Fruit fly (Drosophila melanogaster) whole organism, embryonic: Measurements from ENCODE around the gene betaTub65B.

Experiments
- ATbp ChIP-seq: fragments of 200-800 bp; sonication (Bioruptor generic); optimal IDR thresholded peaks from 2 replicates; lab custom pipeline; 2017; ENCODE audit warnings: missing biosample characterization, mild to moderate bottlenecking, missing genetic modification characterization, missing genetic modification reagents
- B-H2 ChIP-seq: fragments of 200-800 bp; sonication (Bioruptor generic); optimal IDR thresholded peaks from 2 replicates; lab custom pipeline; 2018; ENCODE audit warnings: missing biosample characterization, mild to moderate bottlenecking, missing genetic modification characterization
- CG10366 ChIP-seq: fragments of 200-800 bp; sonication (Bioruptor generic); IDR thresholded peaks from 2 replicates; pipeline ENCODE4 v1.3.6; 2022; ENCODE audit warnings: missing biosample characterization, missing genetic modification characterization
- CG11456 ChIP-seq: fragments of 200-800 bp; sonication (Bioruptor generic); IDR thresholded peaks from 3 replicates; pipeline ENCODE4 v1.3.6; 2022; ENCODE audit warnings: missing biosample characterization, missing genetic modification characterization
- CG15011 ChIP-seq: fragments of 200-800 bp; sonication (Bioruptor generic); optimal IDR thresholded peaks from 3 replicates; lab custom pipeline; 2018; ENCODE audit warnings: missing biosample characterization, mild to moderate bottlenecking, missing genetic modification characterization
- CG17612 ChIP-seq: fragments of 200-800 bp; sonication (Bioruptor generic); IDR thresholded peaks from 2 replicates; pipeline ENCODE4 v1.3.6; 2022; ENCODE audit warnings: missing biosample characterization, missing genetic modification characterization
- CG30020 ChIP-seq: fragments of 200-800 bp; optimal IDR thresholded peaks from 2 replicates; lab custom pipeline; 2019; ENCODE audit warnings: missing biosample characterization, mild to moderate bottlenecking, missing genetic modification characterization, moderate library complexity
- CG31224 ChIP-seq: fragments of 200-800 bp; sonication (Bioruptor generic); IDR thresholded peaks from 2 replicates; pipeline ENCODE4 v1.3.6; 2022; ENCODE audit warnings: missing biosample characterization, missing genetic modification characterization
- CG32532 ChIP-seq: fragments of 200-800 bp; sonication (Bioruptor generic); IDR thresholded peaks from 2 replicates; pipeline ENCODE4 v1.3.6; 2022; ENCODE audit warnings: missing biosample characterization, missing genetic modification characterization
- CG3281 ChIP-seq: fragments of 200-800 bp; sonication (Bioruptor generic); optimal IDR thresholded peaks from 3 replicates; lab custom pipeline; 2017; ENCODE audit warnings: missing biosample characterization, mild to moderate bottlenecking, missing genetic modification characterization
- CG34376 ChIP-seq: fragments of 200-800 bp; sonication (Bioruptor generic); optimal IDR thresholded peaks from 2 replicates; lab custom pipeline; 2018; ENCODE audit warnings: missing biosample characterization, mild to moderate bottlenecking, missing genetic modification characterization
- CG43689 ChIP-seq: fragments of 200-800 bp; sonication (Bioruptor generic); IDR thresholded peaks from 2 replicates; pipeline ENCODE4 v1.3.6; 2022; ENCODE audit warnings: missing biosample characterization, missing genetic modification characterization
- CG6272 ChIP-seq: fragments of 200-800 bp; sonication (Bioruptor generic); IDR thresholded peaks from 2 replicates; pipeline ENCODE4 v1.3.6; 2022; ENCODE audit warnings: missing biosample characterization, missing genetic modification characterization
- CG7372 ChIP-seq: fragments of 200-800 bp; sonication (Bioruptor generic); IDR thresholded peaks from 2 replicates; pipeline ENCODE4 v1.3.6; 2022; ENCODE audit warnings: missing biosample characterization, missing genetic modification characterization
- CG8765 ChIP-seq: fragments of 200-800 bp; sonication (Bioruptor generic); IDR thresholded peaks from 2 replicates; pipeline ENCODE4 v1.3.6; 2022; ENCODE audit warnings: missing biosample characterization, missing genetic modification characterization
- CG9932 ChIP-seq: fragments of 200-800 bp; sonication (Bioruptor generic); IDR thresholded peaks from 2 replicates; pipeline ENCODE4 v1.3.6; 2022; ENCODE audit warnings: missing biosample characterization, missing genetic modification characterization
- Hr39 ChIP-seq: fragments of >200 bp; optimal IDR thresholded peaks from 2 replicates; lab custom pipeline; 2017
- Kr ChIP-seq: fragments of 200-800 bp; sonication (Bioruptor generic); optimal IDR thresholded peaks from 2 replicates; lab custom pipeline; 2017; ENCODE audit warnings: missing biosample characterization, mild to moderate bottlenecking, missing genetic modification characterization
- MBD-R2 ChIP-seq: fragments of 200-800 bp; sonication (Bioruptor generic); IDR thresholded peaks from 2 replicates; pipeline ENCODE4 v1.3.6; 2022; ENCODE audit warnings: missing biosample characterization, missing genetic modification characterization
- Nf-YC ChIP-seq: fragments of 200-800 bp; optimal IDR thresholded peaks from 3 replicates; lab custom pipeline; 2019; ENCODE audit warnings: missing biosample characterization, mild to moderate bottlenecking, missing genetic modification characterization, moderate library complexity
- Oli ChIP-seq: fragments of 200-800 bp; sonication (Bioruptor generic); optimal IDR thresholded peaks from 2 replicates; lab custom pipeline; 2018; ENCODE audit warnings: missing biosample characterization, mild to moderate bottlenecking, missing genetic modification characterization, moderate library complexity
- Optix ChIP-seq: fragments of 200-800 bp; sonication (Bioruptor generic); IDR thresholded peaks from 3 replicates; pipeline ENCODE4 v1.3.6; 2022; ENCODE audit warnings: missing biosample characterization, missing genetic modification characterization
- PHDP ChIP-seq: fragments of 200-800 bp; sonication (Bioruptor generic); optimal IDR thresholded peaks from 3 replicates; lab custom pipeline; 2018; ENCODE audit warnings: missing biosample characterization, mild to moderate bottlenecking, missing genetic modification characterization, moderate library complexity
- Trl ChIP-seq, 3 experiments: fragments of >200 bp in 2 of 3; fragments of 200-800 bp in 1 of 3; sonication (Bioruptor generic) in 1 of 3; optimal IDR thresholded peaks; 2 replicates in 1 of 3; 3 replicates in 2 of 3; lab custom pipeline; 2016 to 2017; ENCODE audit warnings: missing biosample characterization in 1 of 3, missing genetic modification characterization in 1 of 3
- Xrp1 ChIP-seq: fragments of 200-800 bp; sonication (Bioruptor generic); IDR thresholded peaks from 2 replicates; pipeline ENCODE4 v1.3.6; 2022; ENCODE audit warnings: missing biosample characterization, missing genetic modification characterization
- YL-1 ChIP-seq: fragments of 200-800 bp; sonication (Bioruptor generic); optimal IDR thresholded peaks from 3 replicates; lab custom pipeline; 2017; ENCODE audit warnings: missing biosample characterization, mild to moderate bottlenecking, missing genetic modification characterization
- ase ChIP-seq: fragments of 200-800 bp; sonication (Bioruptor generic); IDR thresholded peaks from 3 replicates; pipeline ENCODE4 v1.3.6; 2022; ENCODE audit warnings: missing biosample characterization, missing genetic modification characterization
- ato ChIP-seq: fragments of 200-800 bp; sonication (Bioruptor generic); IDR thresholded peaks from 2 replicates; pipeline ENCODE4 v1.3.6; 2022; ENCODE audit warnings: missing biosample characterization, missing genetic modification characterization; ENCODE audit not compliant: partially characterized antibody
- bcd ChIP-seq: fragments of 200-800 bp; sonication (Bioruptor generic); optimal IDR thresholded peaks from 2 replicates; lab custom pipeline; 2017; ENCODE audit warnings: missing biosample characterization, mild to moderate bottlenecking, missing genetic modification characterization
- bowl ChIP-seq: fragments of 200-800 bp; sonication (Bioruptor generic); IDR thresholded peaks from 2 replicates; pipeline ENCODE4 v1.3.6; 2022; ENCODE audit warnings: missing biosample characterization, missing genetic modification characterization
- chif ChIP-seq, 2 experiments: fragments of 200-800 bp; sonication (Bioruptor generic); optimal IDR thresholded peaks; 3 replicates each; lab custom pipeline; 2016; ENCODE audit warnings: missing biosample characterization in 2 of 2, missing genetic modification characterization in 2 of 2
- ci ChIP-seq: fragments of 200-800 bp; sonication (Bioruptor generic); IDR thresholded peaks from 3 replicates; pipeline ENCODE4 v1.3.6; 2022; ENCODE audit warnings: missing biosample characterization, missing genetic modification characterization
- dan ChIP-seq: fragments of 200-800 bp; sonication (Bioruptor generic); IDR thresholded peaks from 2 replicates; pipeline ENCODE4 v1.3.6; 2022; ENCODE audit warnings: missing biosample characterization, missing genetic modification characterization
- dmrt11E ChIP-seq: fragments of 200-800 bp; sonication (Bioruptor generic); optimal IDR thresholded peaks from 3 replicates; lab custom pipeline; 2018; ENCODE audit warnings: missing biosample characterization, mild to moderate bottlenecking, missing genetic modification characterization, moderate library complexity
- dpn ChIP-seq, 2 experiments: fragments of 200-800 bp; sonication (Bioruptor generic); optimal IDR thresholded peaks; 3 replicates each; lab custom pipeline; 2016; ENCODE audit warnings: missing biosample characterization in 2 of 2, missing genetic modification characterization in 2 of 2
- esg ChIP-seq: fragments of 200-800 bp; sonication (Bioruptor generic); conservative IDR thresholded peaks from 2 replicates; pipeline ENCODE4 v1.3.6; 2022; ENCODE audit warnings: missing biosample characterization, missing genetic modification characterization
- fd96Cb ChIP-seq: fragments of 200-800 bp; sonication (Bioruptor generic); optimal IDR thresholded peaks from 2 replicates; lab custom pipeline; 2018; ENCODE audit warnings: missing biosample characterization, mild to moderate bottlenecking, missing genetic modification characterization, moderate library complexity
- gem ChIP-seq: fragments of 200-800 bp; sonication (Bioruptor generic); optimal IDR thresholded peaks from 2 replicates; lab custom pipeline; 2019; ENCODE audit warnings: missing biosample characterization, mild to moderate bottlenecking, missing genetic modification characterization, moderate library complexity
- grau ChIP-seq: fragments of 200-800 bp; optimal IDR thresholded peaks from 3 replicates; lab custom pipeline; 2019; ENCODE audit warnings: missing biosample characterization, mild to moderate bottlenecking, missing genetic modification characterization, moderate library complexity
- gro ChIP-seq: fragments of 200-800 bp; sonication (Bioruptor generic); optimal IDR thresholded peaks from 2 replicates; lab custom pipeline; 2016; ENCODE audit warnings: missing biosample characterization, missing genetic modification characterization
- jing ChIP-seq: fragments of 200-800 bp; sonication (Bioruptor generic); optimal IDR thresholded peaks from 2 replicates; lab custom pipeline; 2018; ENCODE audit warnings: missing biosample characterization, mild to moderate bottlenecking, missing genetic modification characterization
- ken ChIP-seq: fragments of 200-800 bp; sonication (Bioruptor generic); IDR thresholded peaks from 3 replicates; pipeline ENCODE4 v1.3.6; 2022; ENCODE audit warnings: missing biosample characterization, missing genetic modification characterization
- lbe ChIP-seq: fragments of 200-800 bp; sonication (Bioruptor generic); optimal IDR thresholded peaks from 2 replicates; lab custom pipeline; 2016; ENCODE audit warnings: missing biosample characterization, mild to moderate bottlenecking, missing genetic modification characterization
- onecut ChIP-seq: fragments of 200-800 bp; sonication (Bioruptor generic); IDR thresholded peaks from 2 replicates; pipeline ENCODE4 v1.3.6; 2022; ENCODE audit warnings: missing biosample characterization, missing genetic modification characterization
- prd ChIP-seq, 3 experiments: fragments of >200 bp in 2 of 3; fragments of 200-800 bp in 1 of 3; sonication (Bioruptor generic) in 1 of 3; optimal IDR thresholded peaks in 2 of 3; IDR thresholded peaks in 1 of 3; 2 replicates in 2 of 3; 3 replicates in 1 of 3; pipeline versions ENCODE4 v1.3.6 to Lab custom; 2017 to 2022; ENCODE audit warnings: missing biosample characterization in 1 of 3, missing genetic modification characterization in 1 of 3
- sc ChIP-seq, 3 experiments: fragments of >200 bp in 2 of 3; fragments of 200-800 bp in 1 of 3; sonication (Bioruptor generic) in 1 of 3; optimal IDR thresholded peaks; 2 replicates in 2 of 3; 3 replicates in 1 of 3; lab custom pipeline; 2017; ENCODE audit warnings: mild to moderate bottlenecking in 1 of 3, missing biosample characterization in 1 of 3, missing genetic modification characterization in 1 of 3, missing genetic modification reagents in 1 of 3
- sens ChIP-seq: fragments of 200-800 bp; sonication (Bioruptor generic); peaks from one replicate; lab custom pipeline; 2016; ENCODE audit warnings: missing biosample characterization, missing genetic modification characterization
- seq ChIP-seq: fragments of 200-800 bp; sonication (Bioruptor generic); IDR thresholded peaks from 2 replicates; pipeline ENCODE4 v1.3.6; 2022; ENCODE audit warnings: missing biosample characterization, missing genetic modification characterization
- slp2 ChIP-seq: fragments of 200-800 bp; sonication (Bioruptor generic); optimal IDR thresholded peaks from 2 replicates; lab custom pipeline; 2016; ENCODE audit warnings: missing biosample characterization, missing genetic modification characterization
- stc ChIP-seq: fragments of 200-800 bp; sonication (Bioruptor generic); IDR thresholded peaks from 2 replicates; pipeline ENCODE4 v1.3.6; 2022; ENCODE audit warnings: missing biosample characterization, missing genetic modification characterization
- twi ChIP-seq: fragments of 200-800 bp; optimal IDR thresholded peaks from 2 replicates; lab custom pipeline; 2019; ENCODE audit warnings: missing biosample characterization, mild to moderate bottlenecking, missing genetic modification characterization, moderate library complexity
- zf30C ChIP-seq: fragments of 200-800 bp; sonication (Bioruptor generic); optimal IDR thresholded peaks from 3 replicates; lab custom pipeline; 2018; ENCODE audit warnings: missing biosample characterization, mild to moderate bottlenecking, missing genetic modification characterization
- zfh1 ChIP-seq: fragments of 200-800 bp; sonication (Bioruptor generic); IDR thresholded peaks from 3 replicates; pipeline ENCODE4 v1.3.6; 2022; ENCODE audit warnings: missing biosample characterization, missing genetic modification characterization

betaTub65B gene

DNA sequence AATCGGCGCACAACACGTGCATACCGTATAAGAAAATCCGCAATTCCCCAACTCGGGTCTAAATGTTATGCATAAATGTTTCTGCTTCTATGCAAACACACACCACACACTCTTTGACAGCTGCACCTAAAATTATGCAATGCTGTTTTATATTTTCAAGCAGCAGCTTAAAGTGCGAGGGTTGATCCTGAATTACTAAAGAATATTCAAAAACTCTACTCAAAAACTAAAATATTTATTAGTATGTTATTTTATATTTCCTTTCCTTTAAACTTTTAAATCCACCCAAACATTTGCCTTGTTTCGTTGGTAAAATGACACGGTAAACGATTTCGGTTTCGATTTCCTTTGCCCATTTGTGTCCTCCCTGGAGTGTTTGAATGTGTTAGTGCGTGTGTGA is 30.5 kb downstream of the betaTub65B start (continued):
- TF ChIP-seq onecut (GFP tag; lab: Robert Waterston, UW) (no peak), Oli (tag; lab: Kevin White, UChicago) (peak; percentile 10), Kr (no peak), ken (GFP tag; lab: Robert Waterston, UW) (no peak), PHDP (tag; lab: Kevin White, UChicago) (peak; percentile 32), sc (optimal IDR thresholded peaks at IDR 0.05; lab: Kevin White, UChicago) (no peak), sc (GFP tag; optimal IDR thresholded peaks at IDR 0.05; lab: Kevin White, UChicago) (no peak), CG9932 (GFP tag; lab: Robert Waterston, UW) (peak; percentile 50; the same call in 1 of the 2 replicates), ase (0 out of 3 replicates have a peak, but pooled peaks have one; percentile 34), CG17612 (no peak), CG34376 (no peak), dpn (GFP tag; optimal IDR thresholded peaks at IDR 0.05; lab: Kevin White, UChicago) (peak in 1 of 2 experiments; percentile 13), dan (no peak), jing (no peak), CG10366 (GFP tag; lab: Robert Waterston, UW) (0 out of 2 replicates have a peak, but pooled peaks have one; percentile 16), seq (GFP tag; lab: Robert Waterston, UW) (peak; percentile 29; the same call in 1 of the 2 replicates), CG30020 (tag; lab: Kevin White, UChicago) (no peak), Trl (optimal IDR thresholded peaks at IDR 0.05; lab: Kevin White, UChicago) (no peak), Trl (GFP tag; optimal IDR thresholded peaks at IDR 0.05; lab: Kevin White, UChicago) (no peak), grau (tag; lab: Kevin White, UChicago) (peak; percentile 21), ATbp (GFP tag; lab: Kevin White, UChicago) (no peak), ci (peak; percentile 11; the same call in 1 of the 3 replicates), esg (no peak), chif (GFP tag; optimal IDR thresholded peaks at IDR 0.05; lab: Kevin White, UChicago) (no peak), bcd (GFP tag; lab: Kevin White, UChicago) (no peak), Nf-YC (no peak), lbe (no peak), dmrt11E (tag; lab: Kevin White, UChicago) (peak; percentile 42), fd96Cb (tag; lab: Kevin White, UChicago) (no peak), zfh1 (peak; percentile 31; the same call in 1 of the 3 replicates), CG32532 (peak; percentile 61; the same call in 1 of the 2 replicates), MBD-R2 (no peak), gem (peak; percentile 48), Xrp1 (no peak), prd (optimal IDR thresholded peaks at IDR 0.05; lab: Kevin White, UChicago) (peak in 1 of 2 experiments; percentile 13), prd (GFP tag; IDR thresholded peaks at IDR 0.05; lab: Robert Waterston, UW) (no peak), CG6272 (GFP tag; lab: Robert Waterston, UW) (no peak), CG8765 (GFP tag; lab: Robert Waterston, UW) (no peak), Optix (GFP tag; lab: Robert Waterston, UW) (no peak), stc (no peak), CG3281 (GFP tag; lab: Kevin White, UChicago) (no peak), twi (tag; lab: Kevin White, UChicago) (peak; percentile 40)

DNA sequence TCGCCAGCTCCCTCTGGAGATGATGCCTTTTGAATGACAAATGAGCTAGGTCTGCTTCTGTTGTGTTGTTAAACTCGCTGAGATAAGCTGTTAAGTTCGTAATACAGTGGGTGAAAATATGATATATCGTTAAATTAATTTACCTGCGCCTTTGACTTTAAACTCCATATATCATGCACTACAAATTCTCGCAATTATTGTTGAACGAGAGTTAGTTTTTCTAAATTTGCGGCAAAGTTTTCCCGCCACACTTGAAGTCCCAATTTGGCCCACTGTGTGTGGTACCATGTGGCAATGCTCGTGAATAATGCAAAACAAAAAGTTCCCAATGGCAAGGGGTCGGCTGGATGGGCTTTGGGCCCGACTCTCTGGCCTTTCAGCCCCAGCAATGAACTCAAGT is 46.2 kb downstream of the betaTub65B start:
- TF ChIP-seq CG11456 (GFP tag; lab: Robert Waterston, UW) (peak; percentile 45; the same call in 1 of the 3 replicates), CG7372 (GFP tag; lab: Robert Waterston, UW) (peak; percentile 56), YL-1 (no peak), ato (no peak), CG31224 (no peak), CG15011 (GFP tag; lab: Kevin White, UChicago) (peak; percentile 27), CG34376 (no peak), slp2 (peak; percentile 16), gro (GFP tag; lab: Kevin White, UChicago) (peak; percentile 13), CG43689 (0 out of 2 replicates have a peak, but pooled peaks have one; percentile 28), B-H2 (GFP tag; lab: Kevin White, UChicago) (no peak), zf30C (GFP tag; lab: Kevin White, UChicago) (no peak), bowl (GFP tag; lab: Robert Waterston, UW) (peak; percentile 54; the same call in 1 of the 2 replicates), Hr39 (lab: Kevin White, UChicago) (no peak), sens (GFP tag; lab: Kevin White, UChicago) (peak; percentile 93)
